Fruit fly (Drosophila melanogaster) S2 (cell line): Measurements from ENCODE around the gene Hrd3.

Experiments used
- CG8478 ChIP-seq: fragments of >200 bp; optimal IDR thresholded peaks from 2 replicates; lab custom pipeline; 2018
- CTCF ChIP-seq, 2 experiments: fragments of >200 bp; optimal IDR thresholded peaks; 2 replicates each; lab custom pipeline; 2018

- TF ChIP-seq CG8478 (lab: Kevin White, UChicago) (no peak), CTCF (optimal IDR thresholded peaks at IDR 0.05; lab: Kevin White, UChicago) (no peak)
Observed at dm6 chr3R:23772808-23773207, 14.5 kb upstream of the Hrd3 start, which contains the start of gene tst.
